Fruit fly (Drosophila melanogaster) whole organism, embryonic: ENCODE measurements around the gene CG33784.

Experiments
- BEAF-32 ChIP-seq: fragments of 200-800 bp; sonication (Bioruptor generic); optimal IDR thresholded peaks from 3 replicates; lab custom pipeline; 2017; ENCODE audit warnings: missing biosample characterization, missing genetic modification characterization, mild to moderate bottlenecking, moderate library complexity, missing genetic modification reagents
- Blimp-1 ChIP-seq: fragments of 200-800 bp; sonication (Bioruptor generic); optimal IDR thresholded peaks from 3 replicates; lab custom pipeline; 2018; ENCODE audit warnings: missing biosample characterization, missing genetic modification characterization, mild to moderate bottlenecking, moderate library complexity, missing genetic modification reagents
- BtbVII ChIP-seq: fragments of 200-800 bp; sonication (Bioruptor generic); optimal IDR thresholded peaks from 3 replicates; lab custom pipeline; 2017; ENCODE audit warnings: missing biosample characterization, mild to moderate bottlenecking, missing genetic modification characterization
- CG10267 ChIP-seq: fragments of 200-800 bp; sonication (Bioruptor generic); optimal IDR thresholded peaks from 2 replicates; lab custom pipeline; 2018; ENCODE audit warnings: missing biosample characterization, mild to moderate bottlenecking, missing genetic modification characterization, moderate library complexity
- CG10959 ChIP-seq: fragments of 200-800 bp; sonication (Bioruptor generic); IDR thresholded peaks from 2 replicates; pipeline ENCODE4 v1.3.6; 2022; ENCODE audit warnings: missing biosample characterization, missing genetic modification characterization
- CG11456 ChIP-seq: fragments of 200-800 bp; sonication (Bioruptor generic); IDR thresholded peaks from 3 replicates; pipeline ENCODE4 v1.3.6; 2022; ENCODE audit warnings: missing biosample characterization, missing genetic modification characterization
- CG11560 ChIP-seq: fragments of 200-800 bp; sonication (Bioruptor generic); IDR thresholded peaks from 3 replicates; pipeline ENCODE4 v1.3.6; 2022; ENCODE audit warnings: missing biosample characterization, missing genetic modification characterization
- CG12391 ChIP-seq: fragments of 200-800 bp; sonication (Bioruptor generic); optimal IDR thresholded peaks from 3 replicates; lab custom pipeline; 2018; ENCODE audit warnings: missing biosample characterization, mild to moderate bottlenecking, missing genetic modification characterization, moderate library complexity
- CG13287 ChIP-seq: fragments of 200-800 bp; sonication (Bioruptor generic); IDR thresholded peaks from 2 replicates; pipeline ENCODE4 v1.3.6; 2022; ENCODE audit warnings: missing biosample characterization, missing genetic modification characterization; ENCODE audit not compliant: partially characterized antibody
- CG15011 ChIP-seq: fragments of 200-800 bp; sonication (Bioruptor generic); optimal IDR thresholded peaks from 3 replicates; lab custom pipeline; 2018; ENCODE audit warnings: missing biosample characterization, mild to moderate bottlenecking, missing genetic modification characterization
- CG15479 ChIP-seq: fragments of 200-800 bp; sonication (Bioruptor generic); optimal IDR thresholded peaks from 3 replicates; lab custom pipeline; 2019; ENCODE audit warnings: missing biosample characterization, mild to moderate bottlenecking, missing genetic modification characterization, moderate library complexity
- CG16815 ChIP-seq: fragments of 200-800 bp; sonication (Bioruptor generic); optimal IDR thresholded peaks from 3 replicates; lab custom pipeline; 2017; ENCODE audit warnings: missing biosample characterization, mild to moderate bottlenecking, missing genetic modification characterization
- CG18011 ChIP-seq: fragments of 200-800 bp; sonication (Bioruptor generic); optimal IDR thresholded peaks from 2 replicates; lab custom pipeline; 2017; ENCODE audit warnings: missing biosample characterization, missing genetic modification characterization, mild to moderate bottlenecking, moderate library complexity, missing genotype
- CG18262 ChIP-seq: fragments of 200-800 bp; optimal IDR thresholded peaks from 3 replicates; lab custom pipeline; 2019; ENCODE audit warnings: missing biosample characterization, mild to moderate bottlenecking, missing genetic modification characterization, moderate library complexity
- CG30431 ChIP-seq: fragments of 200-800 bp; sonication (Bioruptor generic); optimal IDR thresholded peaks from 2 replicates; lab custom pipeline; 2017; ENCODE audit warnings: missing biosample characterization, missing genetic modification characterization
- CG5180 ChIP-seq: fragments of 200-800 bp; sonication (Bioruptor generic); optimal IDR thresholded peaks from 3 replicates; lab custom pipeline; 2017; ENCODE audit warnings: missing biosample characterization, missing genetic modification characterization, mild to moderate bottlenecking, moderate library complexity, missing genetic modification reagents
- CG6254 ChIP-seq: fragments of 200-800 bp; sonication (Bioruptor generic); optimal IDR thresholded peaks from 3 replicates; lab custom pipeline; 2017; ENCODE audit warnings: mild to moderate bottlenecking, missing biosample characterization, missing genetic modification reagents, missing genetic modification characterization
- CG6689 ChIP-seq: fragments of 200-800 bp; sonication (Bioruptor generic); IDR thresholded peaks from 2 replicates; pipeline ENCODE4 v1.3.6; 2022; ENCODE audit warnings: missing biosample characterization, missing genetic modification characterization
- CG6791 ChIP-seq: fragments of 200-800 bp; sonication (Bioruptor generic); IDR thresholded peaks from 3 replicates; pipeline ENCODE4 v1.3.6; 2022; ENCODE audit warnings: missing biosample characterization, missing genetic modification characterization; ENCODE audit not compliant: partially characterized antibody
- CG8359 ChIP-seq: fragments of 200-800 bp; sonication (Bioruptor generic); optimal IDR thresholded peaks from 2 replicates; lab custom pipeline; 2017; ENCODE audit warnings: missing biosample characterization, mild to moderate bottlenecking, missing genetic modification characterization, borderline replicate concordance
- Gsc ChIP-seq: fragments of 200-800 bp; sonication (Bioruptor generic); IDR thresholded peaks from 2 replicates; pipeline ENCODE4 v1.3.6; 2022; ENCODE audit warnings: missing biosample characterization, missing genetic modification characterization
- HmgD ChIP-seq: fragments of 200-800 bp; sonication (Bioruptor generic); optimal IDR thresholded peaks from 3 replicates; lab custom pipeline; 2016; ENCODE audit warnings: missing biosample characterization, missing genetic modification characterization
- Hr39 ChIP-seq: fragments of >200 bp; optimal IDR thresholded peaks from 2 replicates; lab custom pipeline; 2017
- Hr78 ChIP-seq, 2 experiments: fragments of 200-800 bp in 1 of 2; fragments of >200 bp in 1 of 2; sonication (Bioruptor generic) in 1 of 2; optimal IDR thresholded peaks; 2 replicates each; lab custom pipeline; 2017 to 2019; ENCODE audit warnings: missing biosample characterization in 2 of 2, missing genetic modification characterization in 2 of 2, mild to moderate bottlenecking in 1 of 2, moderate library complexity in 1 of 2
- Mad ChIP-seq: fragments of 200-800 bp; sonication (Bioruptor generic); optimal IDR thresholded peaks from 2 replicates; lab custom pipeline; 2016; ENCODE audit warnings: missing biosample characterization, missing genetic modification characterization
- Oaz ChIP-seq: fragments of 200-800 bp; sonication (Bioruptor generic); IDR thresholded peaks from 2 replicates; pipeline ENCODE4 v1.3.6; 2022; ENCODE audit warnings: missing biosample characterization, missing genetic modification characterization
- PHDP ChIP-seq: fragments of 200-800 bp; sonication (Bioruptor generic); optimal IDR thresholded peaks from 3 replicates; lab custom pipeline; 2018; ENCODE audit warnings: missing biosample characterization, mild to moderate bottlenecking, missing genetic modification characterization, moderate library complexity
- TFAM ChIP-seq: fragments of 200-800 bp; sonication (Bioruptor generic); optimal IDR thresholded peaks from 2 replicates; lab custom pipeline; 2017; ENCODE audit warnings: missing biosample characterization, missing genetic modification characterization, inconsistent platforms
- Trl ChIP-seq, 3 experiments: fragments of >200 bp in 2 of 3; fragments of 200-800 bp in 1 of 3; sonication (Bioruptor generic) in 1 of 3; optimal IDR thresholded peaks; 2 replicates in 1 of 3; 3 replicates in 2 of 3; lab custom pipeline; 2016 to 2017; ENCODE audit warnings: missing biosample characterization in 1 of 3, missing genetic modification characterization in 1 of 3
- aop ChIP-seq: fragments of 200-800 bp; sonication (Bioruptor generic); IDR thresholded peaks from 2 replicates; pipeline ENCODE4 v1.3.6; 2022; ENCODE audit warnings: missing biosample characterization, missing genetic modification characterization
- bbx ChIP-seq: fragments of 200-800 bp; sonication (Bioruptor generic); IDR thresholded peaks from 2 replicates; pipeline ENCODE4 v1.3.6; 2022; ENCODE audit warnings: missing biosample characterization, missing genetic modification characterization; ENCODE audit not compliant: partially characterized antibody
- cg ChIP-seq: fragments of 200-800 bp; sonication (Bioruptor generic); optimal IDR thresholded peaks from 3 replicates; lab custom pipeline; 2019; ENCODE audit warnings: missing biosample characterization, mild to moderate bottlenecking, missing genetic modification characterization, moderate library complexity
- chinmo ChIP-seq: fragments of 200-800 bp; sonication (Bioruptor generic); IDR thresholded peaks from 4 replicates; pipeline ENCODE4 v1.3.6; 2022; ENCODE audit warnings: missing biosample characterization, missing genetic modification characterization; ENCODE audit not compliant: partially characterized antibody
- dpn ChIP-seq, 2 experiments: fragments of 200-800 bp; sonication (Bioruptor generic); optimal IDR thresholded peaks; 3 replicates each; lab custom pipeline; 2016; ENCODE audit warnings: missing biosample characterization in 2 of 2, missing genetic modification characterization in 2 of 2
- fd64A ChIP-seq: fragments of 200-800 bp; sonication (Bioruptor generic); optimal IDR thresholded peaks from 3 replicates; lab custom pipeline; 2018; ENCODE audit warnings: missing biosample characterization, mild to moderate bottlenecking, missing genetic modification characterization
- fd96Cb ChIP-seq: fragments of 200-800 bp; sonication (Bioruptor generic); optimal IDR thresholded peaks from 2 replicates; lab custom pipeline; 2018; ENCODE audit warnings: missing biosample characterization, mild to moderate bottlenecking, missing genetic modification characterization, moderate library complexity
- hbn ChIP-seq: fragments of 200-800 bp; sonication (Bioruptor generic); IDR thresholded peaks from 2 replicates; pipeline ENCODE4 v1.3.6; 2022; ENCODE audit warnings: missing biosample characterization, missing genetic modification characterization; ENCODE audit not compliant: partially characterized antibody
- mirr ChIP-seq: fragments of 200-800 bp; sonication (Bioruptor generic); optimal IDR thresholded peaks from 3 replicates; lab custom pipeline; 2018; ENCODE audit warnings: missing biosample characterization, mild to moderate bottlenecking, missing genetic modification characterization
- nerfin-1 ChIP-seq: fragments of 200-800 bp; sonication (Bioruptor generic); optimal IDR thresholded peaks from 3 replicates; lab custom pipeline; 2019; ENCODE audit warnings: missing biosample characterization, mild to moderate bottlenecking, missing genetic modification characterization, moderate library complexity
- org-1 ChIP-seq: fragments of 200-800 bp; sonication (Bioruptor generic); optimal IDR thresholded peaks from 2 replicates; lab custom pipeline; 2017; ENCODE audit warnings: missing biosample characterization, missing genetic modification characterization
- pita ChIP-seq: fragments of 200-800 bp; sonication (Bioruptor generic); optimal IDR thresholded peaks from 2 replicates; lab custom pipeline; 2017; ENCODE audit warnings: missing biosample characterization, mild to moderate bottlenecking, missing genetic modification characterization
- run ChIP-seq: fragments of 200-800 bp; sonication (Bioruptor generic); optimal IDR thresholded peaks from 3 replicates; lab custom pipeline; 2018; ENCODE audit warnings: missing biosample characterization, mild to moderate bottlenecking, missing genetic modification characterization
- sens ChIP-seq: fragments of 200-800 bp; sonication (Bioruptor generic); peaks from one replicate; lab custom pipeline; 2016; ENCODE audit warnings: missing biosample characterization, missing genetic modification characterization
- slou ChIP-seq: fragments of 200-800 bp; sonication (Bioruptor generic); optimal IDR thresholded peaks from 3 replicates; lab custom pipeline; 2016; ENCODE audit warnings: missing biosample characterization, missing genetic modification characterization
- sob ChIP-seq: fragments of 200-800 bp; sonication (Bioruptor generic); IDR thresholded peaks from 2 replicates; pipeline ENCODE4 v1.3.6; 2022; ENCODE audit warnings: missing biosample characterization, missing genetic modification characterization
- stwl ChIP-seq: fragments of 200-800 bp; sonication (Bioruptor generic); optimal IDR thresholded peaks from 3 replicates; lab custom pipeline; 2018; ENCODE audit warnings: missing biosample characterization, mild to moderate bottlenecking, missing genetic modification characterization, moderate library complexity
- yki ChIP-seq: fragments of >200 bp; optimal IDR thresholded peaks from 3 replicates; lab custom pipeline; 2018

Gene CG33784

dm6 chr3R:10042664-10043372 is 24.9 kb upstream of the CG33784 start, which contains the start of the genes Mical and CG3909 (continued):
- TF ChIP-seq Blimp-1 (GFP tag; lab: Kevin White, UChicago) (peak; percentile 72), Trl (optimal IDR thresholded peaks at IDR 0.05; lab: Kevin White, UChicago) (no peak), Trl (GFP tag; optimal IDR thresholded peaks at IDR 0.05; lab: Kevin White, UChicago) (peak; percentile 58), TFAM (GFP tag; lab: Kevin White, UChicago) (no peak), slou (GFP tag; lab: Kevin White, UChicago) (peak; percentile 58), Oaz (peak; percentile 76), CG8359 (peak; percentile 45), BtbVII (peak; percentile 60), CG18011 (no peak), nerfin-1 (tag; lab: Kevin White, UChicago) (peak; percentile 69), CG15479 (GFP tag; lab: Kevin White, UChicago) (no peak), BEAF-32 (peak; percentile 28), mirr (GFP tag; lab: Kevin White, UChicago) (no peak), CG12391 (peak; percentile 94), sens (peak; percentile 85), CG10267 (peak; percentile 95), dpn (GFP tag; optimal IDR thresholded peaks at IDR 0.05; lab: Kevin White, UChicago) (peak; percentile 55 to 87), stwl (tag; lab: Kevin White, UChicago) (peak; percentile 61), Mad (GFP tag; lab: Kevin White, UChicago) (peak; percentile 9), PHDP (peak; percentile 85), CG10959 (GFP tag; lab: Robert Waterston, UW) (peak; percentile 72), CG16815 (GFP tag; lab: Kevin White, UChicago) (peak; percentile 66), sob (GFP tag; lab: Robert Waterston, UW) (peak; percentile 88), CG30431 (GFP tag; lab: Kevin White, UChicago) (peak; percentile 35), CG6689 (GFP tag; lab: Robert Waterston, UW) (peak; percentile 90), CG5180 (peak; percentile 32), CG11560 (tag; lab: Robert Waterston, UW) (peak; percentile 45; the same call in 1 of the 3 replicates), hbn (GFP tag; lab: Robert Waterston, UW) (peak; percentile 21; the same call in 1 of the 2 replicates), CG18262 (tag; lab: Kevin White, UChicago) (peak; percentile 91), Hr39 (lab: Kevin White, UChicago) (no peak), chinmo (GFP tag; lab: Robert Waterston, UW) (peak; percentile 72; the same call in 1 of the 4 replicates), CG6254 (peak; percentile 54), fd96Cb (peak; percentile 78), CG11456 (GFP tag; lab: Robert Waterston, UW) (peak; percentile 91), pita (GFP tag; lab: Kevin White, UChicago) (no peak), Hr78 (GFP tag; optimal IDR thresholded peaks at IDR 0.05; lab: Kevin White, UChicago) (peak in 1 of 2 experiments; percentile 59), org-1 (peak; percentile 16), aop (peak; percentile 43; the same call in 1 of the 2 replicates), yki (lab: Kevin White, UChicago) (no peak), HmgD (no peak), fd64A (GFP tag; lab: Kevin White, UChicago) (peak; percentile 4), bbx (GFP tag; lab: Robert Waterston, UW) (peak; percentile 50; the same call in 1 of the 2 replicates), run (tag; lab: Kevin White, UChicago) (peak; percentile 63), Gsc (GFP tag; lab: Robert Waterston, UW) (no peak), CG13287 (GFP tag; lab: Robert Waterston, UW) (peak; percentile 68), cg (GFP tag; lab: Kevin White, UChicago) (peak; percentile 52), CG6791 (GFP tag; lab: Robert Waterston, UW) (0 out of 3 replicates have a peak, but pooled peaks have one; percentile 30), CG15011 (GFP tag; lab: Kevin White, UChicago) (peak; percentile 14)
